Worm (Caenorhabditis elegans): Measurements from ENCODE around the gene sri-28.

sri-28 gene

DNA sequence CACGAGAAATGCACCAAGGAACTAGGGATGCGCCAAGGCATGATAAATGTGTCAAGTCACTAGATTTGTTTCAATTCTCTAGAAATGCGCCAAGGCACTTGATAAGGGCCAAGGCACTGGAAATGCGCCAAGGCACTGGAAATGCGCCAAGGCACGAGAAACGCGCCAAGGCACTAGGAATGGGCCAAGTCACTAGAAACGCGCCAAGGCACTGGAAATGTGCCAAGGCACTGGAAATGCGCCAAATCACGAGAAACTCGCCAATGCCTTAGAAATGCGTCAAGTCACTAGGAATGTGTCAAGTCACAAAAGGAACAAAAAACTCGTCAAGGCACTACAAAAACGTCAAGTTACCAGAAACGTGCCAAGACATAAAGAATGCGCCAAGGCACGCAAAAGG lies 12.1 kb upstream of the sri-28 start:
- TF ChIP-seq elt-3 (tag; optimal IDR thresholded peaks at IDR 0.05) (no peak), gmeb-1 (tag; optimal IDR thresholded peaks at IDR 0.05) (no peak), lin-39 (tag; optimal IDR thresholded peaks at IDR 0.05) (no peak), fos-1 (tag; optimal IDR thresholded peaks at IDR 0.05) (no peak), skn-1 (tag; optimal IDR thresholded peaks at IDR 0.05) (no peak), ceh-82 (tag; optimal IDR thresholded peaks at IDR 0.05) (no peak), lin-11 (tag; optimal IDR thresholded peaks at IDR 0.05) (no peak)

DNA sequence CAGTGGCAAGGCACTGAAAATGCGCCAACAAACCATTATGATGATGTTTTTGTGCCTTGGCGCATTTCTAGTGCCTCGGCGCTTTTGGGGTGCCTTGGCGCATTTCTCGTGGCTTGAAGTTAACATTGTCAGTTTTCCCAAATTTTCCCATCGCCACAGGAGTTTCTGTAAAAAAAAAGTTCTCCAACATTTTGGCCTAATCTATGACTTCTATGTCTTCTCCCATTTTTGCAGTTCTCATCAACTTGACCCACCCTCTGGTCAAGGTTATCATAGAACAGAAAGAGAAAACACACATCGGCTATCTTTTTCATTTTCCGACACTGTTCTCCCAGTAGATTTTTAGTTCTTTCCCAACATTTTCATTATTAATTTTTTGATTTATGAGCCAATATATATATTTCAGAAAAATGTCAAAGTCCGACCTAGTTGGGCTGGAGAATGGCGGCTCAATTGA lies 10.0 kb upstream of the sri-28 start, which contains the start of the genes B0454.26 and B0454.5:
Gene B0454.26, minus strand, starts transcription at position 101 of the 457 bp plus-strand sequence.
Gene B0454.5, plus strand, starts transcription at position 407 of the 457 bp plus-strand sequence.
- TF ChIP-seq aly-2 (tag; optimal IDR thresholded peaks at IDR 0.05): no peak
- no peak for TF ChIP-seq nhr-237 (tag; optimal IDR thresholded peaks at IDR 0.05)
- no peak for TF ChIP-seq lsy-2 (tag; optimal IDR thresholded peaks at IDR 0.05)
- no peak for TF ChIP-seq mab-5 (tag; optimal IDR thresholded peaks at IDR 0.05)
- no peak for TF ChIP-seq blmp-1 (tag; optimal IDR thresholded peaks at IDR 0.05; ENCODE audit: insufficient read depth)
- TF ChIP-seq nhr-25 (tag; optimal IDR thresholded peaks at IDR 0.05): no peak
- no peak for TF ChIP-seq lin-13 (GFP tag; optimal IDR thresholded peaks at IDR 0.05)
- TF ChIP-seq unc-55 (GFP tag; optimal IDR thresholded peaks at IDR 0.05): no peak
- TF ChIP-seq alr-1 (tag; optimal IDR thresholded peaks at IDR 0.05): no peak
- no peak for TF ChIP-seq nhr-6 (tag; optimal IDR thresholded peaks at IDR 0.05)
- TF ChIP-seq F13H6.1 (tag; optimal IDR thresholded peaks at IDR 0.05): no peak

- TF ChIP-seq elt-3 (tag; optimal IDR thresholded peaks at IDR 0.05) (no peak), unc-62 (GFP tag; optimal IDR thresholded peaks at IDR 0.05) (no peak), ztf-11 (tag; optimal IDR thresholded peaks at IDR 0.05) (no peak), snpc-4 (tag; optimal IDR thresholded peaks at IDR 0.05) (no peak), nhr-23 (tag; optimal IDR thresholded peaks at IDR 0.05) (no peak), skn-1 (tag; optimal IDR thresholded peaks at IDR 0.05) (no peak), ama-1 (optimal IDR thresholded peaks at IDR 0.05) (no peak), nhr-21 (tag; optimal IDR thresholded peaks at IDR 0.05) (no peak), nhr-129 (tag; optimal IDR thresholded peaks at IDR 0.05) (no peak), lin-11 (tag; optimal IDR thresholded peaks at IDR 0.05) (no peak), lin-39 (tag; optimal IDR thresholded peaks at IDR 0.05) (no peak), dmd-4 (tag; optimal IDR thresholded peaks at IDR 0.05) (no peak), fos-1 (tag; optimal IDR thresholded peaks at IDR 0.05) (no peak), zag-1 (tag; optimal IDR thresholded peaks at IDR 0.05) (no peak), unc-55 (GFP tag; optimal IDR thresholded peaks at IDR 0.05) (no peak), sem-4 (tag; optimal IDR thresholded peaks at IDR 0.05) (no peak), ceh-16 (tag; optimal IDR thresholded peaks at IDR 0.05) (no peak), blmp-1 (tag; optimal IDR thresholded peaks at IDR 0.05; ENCODE audit: insufficient read depth) (no peak), Y55F3AM.14 (GFP tag; optimal IDR thresholded peaks at IDR 0.05) (no peak), mdl-1 (tag; optimal IDR thresholded peaks at IDR 0.05) (no peak)
These were observed 5.1 kb upstream of the sri-28 start, which contains the start of gene B0454.8 for ce11 chrII:3043358-3043757. B0454.8 (minus strand) TSS chrII:3043458.

DNA sequence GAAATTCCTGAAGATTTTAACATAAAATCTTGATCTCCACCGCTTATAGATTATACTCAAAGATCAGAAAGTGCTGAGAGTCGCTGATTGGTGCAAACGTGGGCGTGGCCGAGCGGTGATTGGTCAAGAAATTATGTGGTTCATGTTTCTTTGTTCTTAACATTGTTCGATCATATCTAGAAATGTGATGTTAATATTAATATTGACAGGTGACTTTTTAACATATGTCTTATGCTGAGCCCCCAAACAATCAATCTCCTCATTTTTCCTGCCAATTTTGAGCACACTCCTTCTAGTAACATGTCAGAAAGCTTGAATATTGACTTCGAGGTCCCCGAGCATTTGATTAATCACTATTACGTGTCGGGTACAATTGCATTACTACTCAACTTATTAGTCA lies 4.5 kb upstream of the sri-28 start, which contains the start of gene sri-29:
Gene sri-29, plus strand, starts transcription at position 301 of the 400 bp plus-strand sequence.
- TF ChIP-seq lin-13 (GFP tag; optimal IDR thresholded peaks at IDR 0.05) (no peak), sma-3 (GFP tag; optimal IDR thresholded peaks at IDR 0.05) (no peak), ceh-16 (tag; optimal IDR thresholded peaks at IDR 0.05) (no peak), mbf-1 (tag; optimal IDR thresholded peaks at IDR 0.05) (no peak), blmp-1 (tag; optimal IDR thresholded peaks at IDR 0.05; ENCODE audit: insufficient read depth) (no peak), lsy-2 (tag; optimal IDR thresholded peaks at IDR 0.05) (no peak), nhr-10 (tag; optimal IDR thresholded peaks at IDR 0.05) (no peak), mab-5 (tag; optimal IDR thresholded peaks at IDR 0.05) (no peak), ztf-1 (GFP tag; conservative IDR thresholded peaks at IDR 0.05) (no peak), fos-1 (tag; optimal IDR thresholded peaks at IDR 0.05) (no peak), nhr-6 (tag; optimal IDR thresholded peaks at IDR 0.05) (no peak), egl-27 (tag; optimal IDR thresholded peaks at IDR 0.05) (no peak)

- TF ChIP-seq ZK546.5 (tag; optimal IDR thresholded peaks at IDR 0.05): no peak
- TF ChIP-seq nhr-10 (tag; optimal IDR thresholded peaks at IDR 0.05): no peak
- TF ChIP-seq sem-4 (tag; optimal IDR thresholded peaks at IDR 0.05): no peak
- TF ChIP-seq crh-2 (tag; optimal IDR thresholded peaks at IDR 0.05): no peak
- TF ChIP-seq nhr-12 (tag; optimal IDR thresholded peaks at IDR 0.05): no peak
- no peak for TF ChIP-seq C34F6.9 (tag; optimal IDR thresholded peaks at IDR 0.05)
- TF ChIP-seq unc-62 (GFP tag; optimal IDR thresholded peaks at IDR 0.05): no peak
- no peak for TF ChIP-seq F13H6.1 (tag; optimal IDR thresholded peaks at IDR 0.05)
- TF ChIP-seq alr-1 (tag; optimal IDR thresholded peaks at IDR 0.05): no peak
- TF ChIP-seq nhr-77 (tag; optimal IDR thresholded peaks at IDR 0.05): no peak
- TF ChIP-seq nhr-129 (tag; optimal IDR thresholded peaks at IDR 0.05): no peak
- TF ChIP-seq sma-3 (GFP tag; optimal IDR thresholded peaks at IDR 0.05): no peak
- no peak for TF ChIP-seq nhr-6 (tag; optimal IDR thresholded peaks at IDR 0.05)
- no peak for TF ChIP-seq nhr-25 (tag; optimal IDR thresholded peaks at IDR 0.05)
- no peak for TF ChIP-seq lin-39 (tag; optimal IDR thresholded peaks at IDR 0.05)
- TF ChIP-seq fos-1 (tag; optimal IDR thresholded peaks at IDR 0.05): no peak
- TF ChIP-seq lin-13 (GFP tag; optimal IDR thresholded peaks at IDR 0.05): no peak
These were observed 3.1 kb upstream of the sri-28 start for ce11 chrII:3045422-3045821.

Data from whole organism, L2 larva.